Fruit fly (Drosophila melanogaster): Measurements from ENCODE around the gene CG18787.
A peak's percentile ranks its signal among the peaks of the same experiment; 100 is the strongest.

The CG18787 gene

DNA sequence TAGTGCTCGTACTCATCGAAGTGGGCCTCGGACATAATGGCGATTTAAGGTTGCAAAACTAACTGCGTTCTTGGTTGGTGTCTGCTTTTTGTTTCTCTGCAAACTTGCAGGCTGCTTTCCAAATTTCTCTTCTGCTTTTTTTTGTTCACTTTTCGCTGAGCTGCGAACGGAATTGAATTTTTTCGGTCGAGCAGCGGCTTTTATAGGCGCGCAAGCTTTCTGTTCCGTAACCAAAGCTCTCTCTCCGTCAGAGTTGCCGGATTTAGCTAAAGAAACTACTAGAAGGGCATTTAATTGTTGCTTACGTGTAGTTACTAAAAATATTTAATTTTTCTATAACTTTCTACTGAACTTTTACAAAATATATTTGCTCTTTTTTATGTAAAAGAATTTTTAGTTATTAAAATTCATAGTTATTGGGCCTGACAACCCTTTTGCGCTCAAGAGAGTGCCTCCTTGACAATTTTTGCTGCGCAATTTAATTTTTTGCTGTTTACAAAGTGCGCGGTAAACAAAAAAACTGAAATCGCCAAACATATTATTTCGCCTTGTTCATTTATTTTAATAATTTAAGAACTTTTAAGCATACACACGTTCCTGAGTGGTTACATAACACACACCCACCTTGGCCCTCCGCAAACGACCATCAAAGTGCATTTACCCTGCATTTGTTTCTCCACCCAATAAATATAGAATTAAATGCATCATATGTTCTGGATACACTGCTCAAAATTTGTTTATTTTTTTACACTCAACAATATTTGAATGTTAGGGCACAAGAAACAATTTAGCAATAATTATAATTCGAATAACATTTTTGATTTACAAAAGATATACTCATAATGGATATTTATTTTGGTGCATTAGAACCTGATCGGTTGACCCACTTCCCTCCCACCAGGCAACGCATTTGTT lies 47.1 kb upstream of the CG18787 start, which contains the start of gene CG6770 (continued):
- peak; percentile 55 for TF ChIP-seq Bteb2 (GFP tag; optimal IDR thresholded peaks at IDR 0.05)
- peak; percentile 38 for TF ChIP-seq slp2 (GFP tag; optimal IDR thresholded peaks at IDR 0.05)
- TF ChIP-seq CG14710 (tag; optimal IDR thresholded peaks at IDR 0.05) = peak; percentile 36
- TF ChIP-seq CG15073 (GFP tag; optimal IDR thresholded peaks at IDR 0.05) = peak; percentile 11

DNA sequence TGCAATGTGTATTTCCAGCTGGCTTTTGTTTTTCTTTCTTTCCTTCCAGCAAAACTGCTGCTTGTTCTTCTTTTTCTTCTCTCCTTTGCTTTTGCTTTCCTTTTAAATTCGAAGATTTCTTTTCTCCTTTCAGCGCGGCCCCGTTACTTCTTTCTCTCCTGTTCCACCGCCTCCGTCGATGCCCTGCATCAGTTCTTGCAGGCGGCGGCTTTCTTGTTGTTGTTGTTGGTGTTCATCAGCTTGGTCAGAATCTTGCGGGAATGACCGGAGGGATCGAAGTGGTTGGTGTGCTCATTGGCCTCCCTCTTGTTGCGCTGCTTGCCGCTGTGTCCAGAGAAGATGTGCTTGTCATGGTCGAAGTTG lies 46.4 kb upstream of the CG18787 start:
- TF ChIP-seq Dad (GFP tag; optimal IDR thresholded peaks at IDR 0.05) = no peak
- no peak for TF ChIP-seq Mes4 (GFP tag; optimal IDR thresholded peaks at IDR 0.05)
- no peak for TF ChIP-seq Trl (optimal IDR thresholded peaks at IDR 0.05)
- no peak for TF ChIP-seq Trl (GFP tag; optimal IDR thresholded peaks at IDR 0.05)
- TF ChIP-seq Dp (GFP tag; optimal IDR thresholded peaks at IDR 0.05) = no peak
- TF ChIP-seq Deaf1 (tag; optimal IDR thresholded peaks at IDR 0.05) = no peak
- 0 out of 2 replicates have a peak, but pooled peaks have one; percentile 39 for TF ChIP-seq crol (GFP tag; IDR thresholded peaks at IDR 0.05)
- TF ChIP-seq CG4360 (GFP tag; IDR thresholded peaks at IDR 0.05) = peak; percentile 65
- TF ChIP-seq CG3163 (GFP tag; optimal IDR thresholded peaks at IDR 0.05) = no peak
- TF ChIP-seq CG7928 (GFP tag; optimal IDR thresholded peaks at IDR 0.05) = no peak

DNA sequence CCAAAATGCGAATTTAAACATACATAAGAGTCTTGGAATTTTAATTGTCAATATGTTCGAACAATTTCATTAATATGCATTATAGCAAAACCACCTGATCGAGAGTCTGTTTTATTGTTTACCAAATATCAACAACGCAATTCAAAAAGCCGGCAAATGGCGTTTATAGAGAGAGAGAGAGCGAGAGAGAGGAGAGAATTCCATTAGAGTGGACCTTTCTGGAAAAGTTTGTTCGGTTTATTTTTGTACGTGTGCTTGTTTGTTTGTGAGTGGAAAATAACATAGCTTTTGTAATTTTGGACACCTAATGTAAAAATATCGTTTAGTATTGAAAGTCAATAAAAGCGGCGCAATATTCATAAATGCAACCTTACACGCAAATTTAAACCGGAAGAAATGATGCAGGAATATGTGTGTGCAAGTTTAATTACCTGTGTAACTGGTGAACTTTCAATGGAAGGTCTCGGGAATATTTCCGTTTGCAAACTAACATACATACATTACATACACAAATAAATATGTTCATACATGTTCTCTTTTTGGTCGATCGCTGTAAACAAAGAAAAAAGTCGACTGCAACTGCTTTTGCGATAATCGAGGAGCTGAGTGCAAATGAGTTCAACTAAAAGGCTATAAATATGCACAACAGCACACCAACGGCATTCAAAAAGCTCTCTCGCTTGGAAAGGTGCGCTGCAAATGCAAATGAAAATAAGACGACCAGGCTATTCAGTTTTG lies 45.6 kb upstream of the CG18787 start, which contains the start of gene CG6785:
TSS of gene CG6785 (minus strand) at position 588 of the 738 bp plus-strand sequence.
- TF ChIP-seq CG10147 (GFP tag; optimal IDR thresholded peaks at IDR 0.05) (peak; percentile 52), gsb-n (tag; optimal IDR thresholded peaks at IDR 0.05) (peak; percentile 88), CG4854 (GFP tag; optimal IDR thresholded peaks at IDR 0.05) (peak; percentile 83), otp (GFP tag; IDR thresholded peaks at IDR 0.05) (peak; percentile 81), CG2889 (GFP tag; IDR thresholded peaks at IDR 0.05) (no peak), trh (GFP tag; optimal IDR thresholded peaks at IDR 0.05) (peak; percentile 86), Atf3 (GFP tag; optimal IDR thresholded peaks at IDR 0.05) (peak; percentile 76), Nf-YB (GFP tag; optimal IDR thresholded peaks at IDR 0.05) (peak; percentile 80), jumu (GFP tag; optimal IDR thresholded peaks at IDR 0.05) (peak; percentile 38), pita (GFP tag; optimal IDR thresholded peaks at IDR 0.05) (no peak), CG18619 (GFP tag; optimal IDR thresholded peaks at IDR 0.05) (peak; percentile 88), eyg (GFP tag; optimal IDR thresholded peaks at IDR 0.05) (peak; percentile 90), CG12236 (GFP tag; optimal IDR thresholded peaks at IDR 0.05) (peak; percentile 94), CG31441 (GFP tag; IDR thresholded peaks at IDR 0.05) (peak; percentile 66), dysf (GFP tag; IDR thresholded peaks at IDR 0.05) (peak; percentile 41; the same call in 1 of the 3 replicates), CG10543 (GFP tag; optimal IDR thresholded peaks at IDR 0.05) (peak; percentile 93), bigmax (GFP tag; optimal IDR thresholded peaks at IDR 0.05) (peak; percentile 52), BtbVII (GFP tag; optimal IDR thresholded peaks at IDR 0.05) (peak; percentile 88), CG8290 (GFP tag; optimal IDR thresholded peaks at IDR 0.05) (peak; percentile 74), CG8290 (tag; optimal IDR thresholded peaks at IDR 0.05) (peak; percentile 84 to 93), ab (GFP tag; optimal IDR thresholded peaks at IDR 0.05) (no peak), toy (GFP tag; IDR thresholded peaks at IDR 0.05) (no peak), CrebB (tag; optimal IDR thresholded peaks at IDR 0.05) (peak; percentile 96), CG8944 (GFP tag; optimal IDR thresholded peaks at IDR 0.05) (peak; percentile 80), CG3065 (GFP tag; optimal IDR thresholded peaks at IDR 0.05) (peak; percentile 50), Hr39 (optimal IDR thresholded peaks at IDR 0.05) (no peak), CG9876 (GFP tag; optimal IDR thresholded peaks at IDR 0.05) (peak; percentile 63), Spps (tag; optimal IDR thresholded peaks at IDR 0.05) (peak; percentile 73), CG10462 (GFP tag; optimal IDR thresholded peaks at IDR 0.05) (peak; percentile 70), pfk (GFP tag; optimal IDR thresholded peaks at IDR 0.05) (peak; percentile 73), jing (GFP tag; optimal IDR thresholded peaks at IDR 0.05) (peak; percentile 27), CG6272 (GFP tag; IDR thresholded peaks at IDR 0.05) (no peak), Hmx (GFP tag; optimal IDR thresholded peaks at IDR 0.05) (no peak)

Measured in whole organism, embryonic.